Fruit fly (Drosophila melanogaster) whole organism, embryonic: Measurements from ENCODE around the gene Atg14.
A peak's percentile ranks its signal among the peaks of the same experiment; 100 is the strongest.

ENCODE experiments used
- Ada2b ChIP-seq: fragments of 200-800 bp; sonication (Bioruptor generic); IDR thresholded peaks from 2 replicates; pipeline ENCODE4 v1.3.6; 2022; ENCODE audit warnings: missing biosample characterization, missing genetic modification characterization
- CG10321 ChIP-seq: fragments of 200-800 bp; sonication (Bioruptor generic); IDR thresholded peaks from 2 replicates; pipeline ENCODE4 v1.3.6; 2022; ENCODE audit warnings: missing biosample characterization, missing genetic modification characterization
- CG12659 ChIP-seq: fragments of 200-800 bp; sonication (Bioruptor generic); optimal IDR thresholded peaks from 3 replicates; lab custom pipeline; 2017; ENCODE audit warnings: mild to moderate bottlenecking, missing biosample characterization, missing genetic modification reagents, missing genetic modification characterization
- CG17802 ChIP-seq: fragments of 200-800 bp; sonication (Bioruptor generic); optimal IDR thresholded peaks from 2 replicates; lab custom pipeline; 2018; ENCODE audit warnings: missing biosample characterization, mild to moderate bottlenecking, missing genetic modification characterization, moderate library complexity
- CG18476 ChIP-seq: fragments of 200-800 bp; sonication (Bioruptor generic); optimal IDR thresholded peaks from 2 replicates; lab custom pipeline; 2016; ENCODE audit warnings: missing biosample characterization, mild to moderate bottlenecking, missing genetic modification characterization
- CG2712 ChIP-seq: fragments of 200-800 bp; optimal IDR thresholded peaks from 3 replicates; lab custom pipeline; 2019; ENCODE audit warnings: missing biosample characterization, mild to moderate bottlenecking, missing genetic modification characterization, moderate library complexity
- CG2889 ChIP-seq: fragments of 200-800 bp; sonication (Bioruptor generic); IDR thresholded peaks from 3 replicates; pipeline ENCODE4 v1.3.6; 2022; ENCODE audit warnings: missing biosample characterization, missing genetic modification characterization
- CG30020 ChIP-seq: fragments of 200-800 bp; optimal IDR thresholded peaks from 2 replicates; lab custom pipeline; 2019; ENCODE audit warnings: missing biosample characterization, mild to moderate bottlenecking, missing genetic modification characterization, moderate library complexity
- CG30403 ChIP-seq: fragments of 200-800 bp; sonication (Bioruptor generic); optimal IDR thresholded peaks from 3 replicates; lab custom pipeline; 2016; ENCODE audit warnings: missing biosample characterization, missing genetic modification characterization
- CG31224 ChIP-seq: fragments of 200-800 bp; sonication (Bioruptor generic); IDR thresholded peaks from 2 replicates; pipeline ENCODE4 v1.3.6; 2022; ENCODE audit warnings: missing biosample characterization, missing genetic modification characterization
- CG32532 ChIP-seq: fragments of 200-800 bp; sonication (Bioruptor generic); IDR thresholded peaks from 2 replicates; pipeline ENCODE4 v1.3.6; 2022; ENCODE audit warnings: missing biosample characterization, missing genetic modification characterization
- CG32767 ChIP-seq: fragments of 200-800 bp; sonication (Bioruptor generic); IDR thresholded peaks from 2 replicates; pipeline ENCODE4 v1.3.6; 2022; ENCODE audit warnings: missing biosample characterization, missing genetic modification characterization
- CG34376 ChIP-seq: fragments of 200-800 bp; sonication (Bioruptor generic); optimal IDR thresholded peaks from 2 replicates; lab custom pipeline; 2018; ENCODE audit warnings: missing biosample characterization, mild to moderate bottlenecking, missing genetic modification characterization
- CG34422 ChIP-seq: fragments of 200-800 bp; sonication (Bioruptor generic); IDR thresholded peaks from 3 replicates; pipeline ENCODE4 v1.3.6; 2022; ENCODE audit warnings: missing biosample characterization, missing genetic modification characterization
- CG4404 ChIP-seq: fragments of 200-800 bp; sonication (Bioruptor generic); IDR thresholded peaks from 2 replicates; pipeline ENCODE4 v1.3.6; 2022; ENCODE audit warnings: missing biosample characterization, missing genetic modification characterization
- CG6254 ChIP-seq: fragments of 200-800 bp; sonication (Bioruptor generic); optimal IDR thresholded peaks from 3 replicates; lab custom pipeline; 2017; ENCODE audit warnings: mild to moderate bottlenecking, missing biosample characterization, missing genetic modification reagents, missing genetic modification characterization
- CG9215 ChIP-seq: fragments of 200-800 bp; sonication (Bioruptor generic); IDR thresholded peaks from 2 replicates; pipeline ENCODE4 v1.3.6; 2022; ENCODE audit warnings: missing biosample characterization, missing genetic modification characterization
- CG9817 ChIP-seq: fragments of 200-800 bp; sonication (Bioruptor generic); optimal IDR thresholded peaks from 2 replicates; lab custom pipeline; 2018; ENCODE audit warnings: missing biosample characterization, mild to moderate bottlenecking, missing genetic modification characterization, moderate library complexity
- Dad ChIP-seq: fragments of 200-800 bp; sonication (Bioruptor generic); optimal IDR thresholded peaks from 3 replicates; lab custom pipeline; 2016; ENCODE audit warnings: missing biosample characterization, missing genetic modification characterization
- Deaf1 ChIP-seq: fragments of 200-800 bp; optimal IDR thresholded peaks from 3 replicates; lab custom pipeline; 2019; ENCODE audit warnings: missing biosample characterization, mild to moderate bottlenecking, missing genetic modification characterization, moderate library complexity
- Dll ChIP-seq: fragments of 200-800 bp; sonication (Bioruptor generic); IDR thresholded peaks from 4 replicates; pipeline ENCODE4 v1.3.6; 2022; ENCODE audit warnings: missing biosample characterization, missing genetic modification characterization; ENCODE audit not compliant: partially characterized antibody
- Doc3 ChIP-seq: fragments of 200-800 bp; sonication (Bioruptor generic); IDR thresholded peaks from 3 replicates; pipeline ENCODE4 v1.3.6; 2022; ENCODE audit warnings: missing biosample characterization, missing genetic modification characterization; ENCODE audit not compliant: partially characterized antibody
- Ets97D ChIP-seq: fragments of 200-800 bp; sonication (Bioruptor generic); optimal IDR thresholded peaks from 3 replicates; lab custom pipeline; 2016; ENCODE audit warnings: missing biosample characterization, missing genetic modification characterization
- Gug ChIP-seq: fragments of 200-800 bp; sonication (Bioruptor generic); IDR thresholded peaks from 4 replicates; pipeline ENCODE4 v1.3.6; 2022; ENCODE audit warnings: missing biosample characterization, missing genetic modification characterization
- HLHmδ ChIP-seq: fragments of 200-800 bp; sonication (Bioruptor generic); optimal IDR thresholded peaks from 2 replicates; lab custom pipeline; 2018; ENCODE audit warnings: missing biosample characterization, mild to moderate bottlenecking, missing genetic modification characterization, moderate library complexity
- Hr3 ChIP-seq: fragments of 200-800 bp; sonication (Bioruptor generic); optimal IDR thresholded peaks from 3 replicates; lab custom pipeline; 2016; ENCODE audit warnings: missing biosample characterization, missing genetic modification characterization
- Jarid2 ChIP-seq: fragments of 200-800 bp; sonication (Bioruptor generic); optimal IDR thresholded peaks from 3 replicates; lab custom pipeline; 2017; ENCODE audit warnings: mild to moderate bottlenecking, missing biosample characterization, missing genetic modification reagents, missing genetic modification characterization
- Lhr ChIP-seq: fragments of 200-800 bp; sonication (Bioruptor generic); optimal IDR thresholded peaks from 3 replicates; lab custom pipeline; 2017; ENCODE audit warnings: mild to moderate bottlenecking, missing biosample characterization, missing genetic modification reagents, missing genetic modification characterization
- aop ChIP-seq: fragments of 200-800 bp; sonication (Bioruptor generic); IDR thresholded peaks from 2 replicates; pipeline ENCODE4 v1.3.6; 2022; ENCODE audit warnings: missing biosample characterization, missing genetic modification characterization
- bigmax ChIP-seq: fragments of 200-800 bp; sonication (Bioruptor generic); optimal IDR thresholded peaks from 2 replicates; lab custom pipeline; 2018; ENCODE audit warnings: missing biosample characterization, mild to moderate bottlenecking, missing genetic modification characterization
- chif ChIP-seq, 2 experiments: fragments of 200-800 bp; sonication (Bioruptor generic); optimal IDR thresholded peaks; 3 replicates each; lab custom pipeline; 2016; ENCODE audit warnings: missing biosample characterization in 2 of 2, missing genetic modification characterization in 2 of 2
- chn ChIP-seq: fragments of 200-800 bp; sonication (Bioruptor generic); optimal IDR thresholded peaks from 2 replicates; lab custom pipeline; 2016; ENCODE audit warnings: missing biosample characterization, missing genetic modification characterization
- emc ChIP-seq: fragments of 200-800 bp; sonication (Bioruptor generic); optimal IDR thresholded peaks from 2 replicates; lab custom pipeline; 2016; ENCODE audit warnings: missing biosample characterization, missing genetic modification characterization
- fd3F ChIP-seq: fragments of 200-800 bp; sonication (Bioruptor generic); optimal IDR thresholded peaks from 2 replicates; lab custom pipeline; 2018; ENCODE audit warnings: missing biosample characterization, mild to moderate bottlenecking, missing genetic modification characterization, moderate library complexity
- gsb-n ChIP-seq: fragments of 200-800 bp; sonication (Bioruptor generic); optimal IDR thresholded peaks from 3 replicates; lab custom pipeline; 2018; ENCODE audit warnings: missing biosample characterization, mild to moderate bottlenecking, missing genetic modification characterization
- her ChIP-seq: fragments of 200-800 bp; sonication (Bioruptor generic); optimal IDR thresholded peaks from 2 replicates; lab custom pipeline; 2016; ENCODE audit warnings: missing biosample characterization, missing genetic modification characterization
- ken ChIP-seq: fragments of 200-800 bp; sonication (Bioruptor generic); IDR thresholded peaks from 3 replicates; pipeline ENCODE4 v1.3.6; 2022; ENCODE audit warnings: missing biosample characterization, missing genetic modification characterization
- klu ChIP-seq: fragments of 200-800 bp; sonication (Bioruptor generic); IDR thresholded peaks from 2 replicates; pipeline ENCODE4 v1.3.6; 2022; ENCODE audit warnings: missing biosample characterization, missing genetic modification characterization
- onecut ChIP-seq: fragments of 200-800 bp; sonication (Bioruptor generic); IDR thresholded peaks from 2 replicates; pipeline ENCODE4 v1.3.6; 2022; ENCODE audit warnings: missing biosample characterization, missing genetic modification characterization
- org-1 ChIP-seq: fragments of 200-800 bp; sonication (Bioruptor generic); optimal IDR thresholded peaks from 2 replicates; lab custom pipeline; 2017; ENCODE audit warnings: missing biosample characterization, missing genetic modification characterization
- p53 ChIP-seq: fragments of 200-800 bp; sonication (Bioruptor generic); optimal IDR thresholded peaks from 2 replicates; lab custom pipeline; 2016; ENCODE audit warnings: missing biosample characterization, missing genetic modification characterization
- pb ChIP-seq: fragments of 200-800 bp; sonication (Bioruptor generic); optimal IDR thresholded peaks from 3 replicates; lab custom pipeline; 2016; ENCODE audit warnings: missing biosample characterization, missing genetic modification characterization
- row ChIP-seq: fragments of 200-800 bp; sonication (Bioruptor generic); IDR thresholded peaks from 3 replicates; pipeline ENCODE4 v1.3.6; 2022; ENCODE audit warnings: missing biosample characterization, missing genetic modification characterization
- salm ChIP-seq: fragments of 200-800 bp; sonication (Bioruptor generic); optimal IDR thresholded peaks from 2 replicates; lab custom pipeline; 2018; ENCODE audit warnings: missing biosample characterization, mild to moderate bottlenecking, missing genetic modification characterization
- schlank ChIP-seq: fragments of 200-800 bp; sonication (Bioruptor generic); optimal IDR thresholded peaks from 2 replicates; lab custom pipeline; 2018; ENCODE audit warnings: missing biosample characterization, mild to moderate bottlenecking, missing genetic modification characterization
- sqz ChIP-seq: fragments of 200-800 bp; sonication (Bioruptor generic); optimal IDR thresholded peaks from 3 replicates; lab custom pipeline; 2018; ENCODE audit warnings: missing biosample characterization, mild to moderate bottlenecking, missing genetic modification characterization
- unc-4 ChIP-seq: fragments of 200-800 bp; sonication (Bioruptor generic); IDR thresholded peaks from 2 replicates; pipeline ENCODE4 v1.3.6; 2022; ENCODE audit warnings: missing biosample characterization, missing genetic modification characterization; ENCODE audit not compliant: partially characterized antibody
- vvl ChIP-seq: fragments of 200-800 bp; sonication (Bioruptor generic); IDR thresholded peaks from 2 replicates; pipeline ENCODE4 v1.3.6; 2022; ENCODE audit warnings: missing biosample characterization, missing genetic modification characterization
- yki ChIP-seq: fragments of >200 bp; optimal IDR thresholded peaks from 3 replicates; lab custom pipeline; 2018
- zen2 ChIP-seq: fragments of 200-800 bp; sonication (Bioruptor generic); IDR thresholded peaks from 3 replicates; pipeline ENCODE4 v1.3.6; 2022; ENCODE audit warnings: missing biosample characterization, missing genetic modification characterization; ENCODE audit not compliant: partially characterized antibody

Atg14 gene

DNA sequence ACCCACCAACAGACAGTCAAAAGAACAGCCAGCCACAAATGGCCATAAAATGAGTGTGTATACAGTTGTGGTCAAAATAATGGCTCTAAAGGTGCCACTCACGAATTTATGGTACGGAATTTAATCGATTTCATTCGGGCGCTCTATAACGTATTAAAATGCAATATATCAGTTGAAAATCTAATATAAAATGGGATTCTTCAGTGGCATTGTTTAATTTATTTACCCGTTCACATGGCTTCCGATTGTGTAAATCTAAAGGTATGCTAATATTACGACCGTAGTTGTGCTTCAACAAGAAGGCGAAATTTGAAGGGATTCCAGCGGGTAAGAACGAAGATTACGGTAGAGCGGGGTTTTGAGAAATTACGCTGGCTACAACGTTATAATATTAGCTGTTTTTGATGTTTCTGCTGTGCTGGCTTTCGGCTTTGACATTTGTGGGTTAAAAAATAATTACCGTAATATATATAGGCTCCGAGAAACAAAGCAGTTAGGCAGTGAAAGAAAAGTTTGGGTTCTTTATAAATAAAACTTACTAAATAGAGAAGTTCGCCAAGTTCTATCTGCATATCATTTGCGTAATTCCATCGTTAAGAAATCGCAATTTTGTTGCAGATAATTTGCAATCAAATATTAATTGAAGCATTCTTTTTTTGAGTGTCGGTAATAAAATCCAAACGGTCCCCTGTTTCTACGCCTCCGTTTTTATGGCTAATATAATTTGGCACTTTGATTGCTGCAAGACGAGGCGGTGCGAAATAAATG, 40.4 kb upstream of the Atg14 start (continued):
- TF ChIP-seq ken (GFP tag; lab: Robert Waterston, UW) (0 out of 3 replicates have a peak, but pooled peaks have one; percentile 25), Ets97D (GFP tag; lab: Kevin White, UChicago) (no peak), her (GFP tag; lab: Kevin White, UChicago) (no peak), CG12659 (GFP tag; lab: Kevin White, UChicago) (peak; percentile 4), zen2 (GFP tag; lab: Robert Waterston, UW) (no peak), CG32532 (GFP tag; lab: Robert Waterston, UW) (0 out of 2 replicates have a peak, but pooled peaks have one; percentile 7), klu (GFP tag; lab: Robert Waterston, UW) (no peak), Hr3 (GFP tag; lab: Kevin White, UChicago) (no peak), schlank (tag; lab: Kevin White, UChicago) (no peak), Ada2b (GFP tag; lab: Robert Waterston, UW) (peak; percentile 35; the same call in 1 of the 2 replicates), CG17802 (no peak), sqz (no peak), CG18476 (GFP tag; lab: Kevin White, UChicago) (no peak), Jarid2 (no peak), CG31224 (GFP tag; lab: Robert Waterston, UW) (no peak), Doc3 (GFP tag; lab: Robert Waterston, UW) (no peak), fd3F (GFP tag; lab: Kevin White, UChicago) (no peak), CG6254 (GFP tag; lab: Kevin White, UChicago) (no peak), pb (GFP tag; lab: Kevin White, UChicago) (no peak), gsb-n (tag; lab: Kevin White, UChicago) (no peak), CG2712 (tag; lab: Kevin White, UChicago) (peak; percentile 29), CG34376 (GFP tag; lab: Kevin White, UChicago) (no peak), chn (no peak), salm (no peak), CG9817 (tag; lab: Kevin White, UChicago) (no peak), CG32767 (GFP tag; lab: Robert Waterston, UW) (0 out of 2 replicates have a peak, but pooled peaks have one; percentile 12), vvl (GFP tag; lab: Robert Waterston, UW) (0 out of 2 replicates have a peak, but pooled peaks have one; percentile 18), CG34422 (GFP tag; lab: Robert Waterston, UW) (no peak), yki (lab: Kevin White, UChicago) (no peak), Deaf1 (tag; lab: Kevin White, UChicago) (no peak), Lhr (GFP tag; lab: Kevin White, UChicago) (no peak), CG30020 (no peak), HLHmδ (GFP tag; lab: Kevin White, UChicago) (no peak), aop (no peak), chif (GFP tag; optimal IDR thresholded peaks at IDR 0.05; lab: Kevin White, UChicago) (peak in 1 of 2 experiments; percentile 6), CG2889 (GFP tag; lab: Robert Waterston, UW) (no peak), org-1 (peak; percentile 1), Dad (GFP tag; lab: Kevin White, UChicago) (no peak), CG4404 (GFP tag; lab: Robert Waterston, UW) (no peak), bigmax (GFP tag; lab: Kevin White, UChicago) (no peak), Dll (no peak), unc-4 (GFP tag; lab: Robert Waterston, UW) (no peak), CG10321 (no peak), Gug (0 out of 4 replicates have a peak, but pooled peaks have one; percentile 10), row (GFP tag; lab: Robert Waterston, UW) (peak; percentile 24; the same call in 1 of the 3 replicates), CG30403 (no peak), onecut (no peak), p53 (GFP tag; lab: Kevin White, UChicago) (no peak), emc (GFP tag; lab: Kevin White, UChicago) (no peak), CG9215 (GFP tag; lab: Robert Waterston, UW) (no peak)
